Worm (Caenorhabditis elegans) whole organism, early embryonic: ENCODE data around the gene F41C3.7.

Experiments used
- B0310.2 ChIP-seq: sonication (generic microtip); optimal IDR thresholded peaks from 2 replicates; lab custom pipeline; 2016; ENCODE audit warnings: mild to moderate bottlenecking, missing genetic modification characterization, missing compliant biosample characterization
- F13C5.2 ChIP-seq: sonication (generic microtip); optimal IDR thresholded peaks from 2 replicates; lab custom pipeline; 2017; ENCODE audit warnings: mild to moderate bottlenecking, missing genetic modification characterization, inconsistent platforms, missing compliant biosample characterization
- aly-1 ChIP-seq: sonication (generic microtip); optimal IDR thresholded peaks from 2 replicates; lab custom pipeline; 2016; ENCODE audit warnings: missing genetic modification characterization, missing compliant biosample characterization
- ama-1 ChIP-seq: fragments of 150-350 bp; optimal IDR thresholded peaks from 2 replicates; lab custom pipeline; 2014
- ceh-13 ChIP-seq: fragments of 200-800 bp; sonication (Bioruptor generic); optimal IDR thresholded peaks from 2 replicates; lab custom pipeline; 2018; ENCODE audit warnings: mild to moderate bottlenecking, missing genetic modification characterization, missing compliant biosample characterization
- ceh-36 ChIP-seq: sonication (generic microtip); optimal IDR thresholded peaks from 2 replicates; lab custom pipeline; 2016; ENCODE audit warnings: missing genetic modification characterization, inconsistent platforms, missing compliant biosample characterization
- ets-7 ChIP-seq: sonication (generic microtip); optimal IDR thresholded peaks from 2 replicates; lab custom pipeline; 2016; ENCODE audit warnings: missing genotype, missing genetic modification characterization, missing compliant biosample characterization
- flt-1 ChIP-seq: fragments of 200-800 bp; sonication (Bioruptor generic); IDR thresholded peaks from 2 replicates; pipeline ENCODE4 v1.3.6; 2022; ENCODE audit warnings: missing genetic modification characterization, missing compliant biosample characterization
- hmbx-1 ChIP-seq: sonication (generic microtip); optimal IDR thresholded peaks from 2 replicates; lab custom pipeline; 2016; ENCODE audit warnings: mild to moderate bottlenecking, missing genetic modification characterization, missing compliant biosample characterization
- hmg-4 ChIP-seq: fragments of 200-800 bp; sonication (Bioruptor generic); optimal IDR thresholded peaks from 2 replicates; lab custom pipeline; 2018; ENCODE audit warnings: mild to moderate bottlenecking, missing genetic modification characterization, missing compliant biosample characterization
- hnd-1 ChIP-seq: sonication (generic microtip); optimal IDR thresholded peaks from 2 replicates; lab custom pipeline; 2016; ENCODE audit warnings: missing genetic modification characterization, missing compliant biosample characterization
- pes-1 ChIP-seq: fragments of 200-800 bp; sonication (Bioruptor generic); IDR thresholded peaks from 2 replicates; pipeline ENCODE4 v1.3.6; 2022; ENCODE audit warnings: missing genetic modification reagents, missing genetic modification characterization, missing compliant biosample characterization
- scrt-1 ChIP-seq: fragments of 200-800 bp; sonication (Bioruptor generic); IDR thresholded peaks from 2 replicates; pipeline ENCODE4 v1.3.6; 2022; ENCODE audit warnings: missing genetic modification characterization, missing compliant biosample characterization
- sea-1 ChIP-seq: fragments of 200-800 bp; sonication (Bioruptor generic); conservative IDR thresholded peaks from 2 replicates; pipeline ENCODE4 v1.3.6; 2022; ENCODE audit warnings: missing genetic modification characterization, missing compliant biosample characterization
- tbx-11 ChIP-seq: fragments of 200-800 bp; sonication (Bioruptor generic); IDR thresholded peaks from 2 replicates; pipeline ENCODE4 v1.3.6; 2022; ENCODE audit warnings: missing genetic modification characterization, missing compliant biosample characterization
- tbx-37 ChIP-seq: fragments of 200-800 bp; sonication (Bioruptor generic); conservative IDR thresholded peaks from 2 replicates; pipeline ENCODE4 v1.3.6; 2022; ENCODE audit warnings: missing genetic modification reagents, missing genetic modification characterization, missing compliant biosample characterization
- tra-4 ChIP-seq: sonication (generic microtip); optimal IDR thresholded peaks from 2 replicates; lab custom pipeline; 2017; ENCODE audit warnings: missing genetic modification characterization, missing compliant biosample characterization

The F41C3.7 gene

ce11 chrII:4772441-4772840 lies 42.6 kb downstream of the F41C3.7 start:
- TF ChIP-seq aly-1 (tag; lab: Kevin White, UChicago): no peak
- no peak for TF ChIP-seq scrt-1 (GFP tag; lab: Robert Waterston, UW)
- TF ChIP-seq tra-4 (tag; lab: Kevin White, UChicago): no peak
- no peak for TF ChIP-seq sea-1
- TF ChIP-seq pes-1: no peak
- TF ChIP-seq tbx-11: no peak
- no peak for TF ChIP-seq B0310.2
- TF ChIP-seq ceh-36 (tag; lab: Kevin White, UChicago): no peak
- no peak for TF ChIP-seq hnd-1 (tag; lab: Kevin White, UChicago)
- TF ChIP-seq hmbx-1: no peak

- TF ChIP-seq hmbx-1 (no peak), ceh-36 (tag; lab: Kevin White, UChicago) (no peak), flt-1 (no peak), B0310.2 (no peak)
These were observed 44.1 kb downstream of the F41C3.7 start, which contains the start of the genes F26G1.9 and F26G1.10 for ce11 chrII:4773891-4774432. Gene F26G1.9 (minus strand): TSS chrII:4773991. Gene F26G1.10 (plus strand): TSS chrII:4774382.

ce11 chrII:4775802-4776201 lies 46.0 kb downstream of the F41C3.7 start:
- TF ChIP-seq B0310.2: no peak
- no peak for TF ChIP-seq sea-1
- TF ChIP-seq tbx-11: no peak
- TF ChIP-seq hmbx-1: no peak
- no peak for TF ChIP-seq hnd-1 (tag; lab: Kevin White, UChicago)
- TF ChIP-seq scrt-1 (GFP tag; lab: Robert Waterston, UW): no peak
- TF ChIP-seq ama-1: no peak
- no peak for TF ChIP-seq F13C5.2 (tag; lab: Kevin White, UChicago)
- TF ChIP-seq ceh-36 (tag; lab: Kevin White, UChicago): no peak

- TF ChIP-seq pes-1: no peak
These were observed 47.1 kb downstream of the F41C3.7 start, which contains the start of gene F26G1.11 for ce11 chrII:4776933-4777332. Gene F26G1.11 (plus strand): TSS chrII:4777137.

ce11 chrII:4779753-4780152 lies 49.9 kb downstream of the F41C3.7 start:
- no peak for TF ChIP-seq hnd-1 (tag; lab: Kevin White, UChicago)

- TF ChIP-seq tbx-37 (GFP tag; lab: Robert Waterston, UW) (no peak), F13C5.2 (tag; lab: Kevin White, UChicago) (no peak), hnd-1 (tag; lab: Kevin White, UChicago) (no peak), ets-7 (tag; lab: Kevin White, UChicago) (no peak), scrt-1 (GFP tag; lab: Robert Waterston, UW) (no peak), aly-1 (tag; lab: Kevin White, UChicago) (no peak), ama-1 (no peak), ceh-13 (GFP tag; lab: Kevin White, UChicago) (no peak), tra-4 (tag; lab: Kevin White, UChicago) (no peak), ceh-36 (tag; lab: Kevin White, UChicago) (no peak), hmbx-1 (no peak)
These were observed 54.6 kb downstream of the F41C3.7 start, which contains the start of gene nep-12 for ce11 chrII:4784436-4784835. Gene nep-12 (minus strand): TSS chrII:4784536.

ce11 chrII:4786181-4786580 lies 56.3 kb downstream of the F41C3.7 start, which contains the start of gene msp-3:
Gene msp-3 (minus strand): TSS chrII:4786281.
- TF ChIP-seq hnd-1 (tag; lab: Kevin White, UChicago) (no peak), ceh-13 (GFP tag; lab: Kevin White, UChicago) (no peak), aly-1 (tag; lab: Kevin White, UChicago) (no peak), pes-1 (no peak), ceh-36 (tag; lab: Kevin White, UChicago) (no peak), tra-4 (tag; lab: Kevin White, UChicago) (no peak), B0310.2 (no peak), tbx-37 (GFP tag; lab: Robert Waterston, UW) (no peak), scrt-1 (GFP tag; lab: Robert Waterston, UW) (no peak), hmg-4 (no peak), hmbx-1 (no peak), F13C5.2 (tag; lab: Kevin White, UChicago) (no peak), tbx-11 (no peak), sea-1 (no peak), ets-7 (tag; lab: Kevin White, UChicago) (no peak), flt-1 (no peak), ama-1 (no peak)
